Worm (Caenorhabditis elegans) whole organism, early embryonic: ENCODE measurements around the gene F28H7.3.

ENCODE experiments used
- pes-1 ChIP-seq: fragments of 200-800 bp; sonication (Bioruptor generic); IDR thresholded peaks from 2 replicates; pipeline ENCODE4 v1.3.6; 2022; ENCODE audit warnings: missing genetic modification reagents, missing genetic modification characterization, missing compliant biosample characterization
- sea-1 ChIP-seq: fragments of 200-800 bp; sonication (Bioruptor generic); conservative IDR thresholded peaks from 2 replicates; pipeline ENCODE4 v1.3.6; 2022; ENCODE audit warnings: missing genetic modification characterization, missing compliant biosample characterization
- tbx-11 ChIP-seq: fragments of 200-800 bp; sonication (Bioruptor generic); IDR thresholded peaks from 2 replicates; pipeline ENCODE4 v1.3.6; 2022; ENCODE audit warnings: missing genetic modification characterization, missing compliant biosample characterization
- tbx-37 ChIP-seq: fragments of 200-800 bp; sonication (Bioruptor generic); conservative IDR thresholded peaks from 2 replicates; pipeline ENCODE4 v1.3.6; 2022; ENCODE audit warnings: missing genetic modification reagents, missing genetic modification characterization, missing compliant biosample characterization

DNA sequence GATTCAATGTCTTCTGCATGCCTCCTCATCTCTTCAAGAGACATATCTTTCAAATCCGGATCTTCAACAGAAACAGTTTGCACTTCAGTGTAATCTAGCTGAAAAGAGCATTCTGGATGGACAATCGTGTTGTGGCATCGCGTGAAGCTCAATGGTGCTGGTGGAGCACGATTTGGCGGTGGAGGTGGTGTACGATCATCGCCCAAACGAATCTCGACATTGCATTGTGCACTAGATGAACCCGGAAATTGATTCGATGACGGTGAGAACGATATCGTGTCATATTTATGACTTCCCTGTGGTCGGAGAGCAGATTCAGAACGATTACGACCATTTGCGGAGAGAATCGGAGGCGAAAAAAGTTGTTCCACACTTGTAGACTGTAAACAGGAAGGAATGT lies 22.6 kb upstream of the F28H7.3 start:
- TF ChIP-seq tbx-37 (GFP tag; lab: Robert Waterston, UW) (no peak), sea-1 (GFP tag; lab: Robert Waterston, UW) (no peak), tbx-11 (no peak), pes-1 (no peak)
